Fruit fly (Drosophila melanogaster) whole organism, wandering third instar larva: Measurements from ENCODE around the gene Tep1.

ENCODE experiments used
- Abd-B ChIP-seq: fragments of >200 bp; optimal IDR thresholded peaks from 2 replicates; lab custom pipeline; 2017; ENCODE audit warnings: missing biosample characterization, missing genetic modification characterization
- GATAd ChIP-seq: sonication (Bioruptor generic); optimal IDR thresholded peaks from 2 replicates; lab custom pipeline; 2016; ENCODE audit warnings: missing biosample characterization, missing genetic modification characterization
- HLH106 ChIP-seq: fragments of 200-800 bp; optimal IDR thresholded peaks from 3 replicates; lab custom pipeline; 2019; ENCODE audit warnings: missing biosample characterization, mild to moderate bottlenecking, missing genetic modification characterization, moderate library complexity
- Hr78 ChIP-seq: fragments of >200 bp; optimal IDR thresholded peaks from 2 replicates; lab custom pipeline; 2017; ENCODE audit warnings: missing biosample characterization, missing genetic modification characterization
- Hr83 ChIP-seq: fragments of 200-300 bp; sonication (Bioruptor generic); optimal IDR thresholded peaks from 2 replicates; lab custom pipeline; 2016; ENCODE audit warnings: missing biosample characterization, mild to moderate bottlenecking, missing genetic modification characterization, moderate library complexity; ENCODE audit not compliant: poor library complexity, severe bottlenecking
- Jra ChIP-seq: sonication (Bioruptor generic); optimal IDR thresholded peaks from 2 replicates; lab custom pipeline; 2016; ENCODE audit warnings: missing biosample characterization, missing genetic modification characterization
- Mio ChIP-seq: sonication (Bioruptor generic); optimal IDR thresholded peaks from 2 replicates; lab custom pipeline; 2016; ENCODE audit warnings: missing biosample characterization, missing genetic modification characterization
- Myc ChIP-seq: fragments of >200 bp; optimal IDR thresholded peaks from 2 replicates; lab custom pipeline; 2017
- N ChIP-seq: fragments of >200 bp; optimal IDR thresholded peaks from 2 replicates; lab custom pipeline; 2018; ENCODE audit warnings: missing biosample characterization, missing external identifiers, missing genetic modification characterization
- OdsH ChIP-seq: fragments of 200-800 bp; sonication (Bioruptor generic); optimal IDR thresholded peaks from 2 replicates; lab custom pipeline; 2016; ENCODE audit warnings: missing biosample characterization, mild to moderate bottlenecking, missing genetic modification characterization
- Rel ChIP-seq, 2 experiments: fragments of 200-800 bp; sonication (Bioruptor generic) in 1 of 2; optimal IDR thresholded peaks; 2 replicates in 1 of 2; 3 replicates in 1 of 2; lab custom pipeline; 2016 to 2019; ENCODE audit warnings: mild to moderate bottlenecking in 2 of 2, missing biosample characterization in 2 of 2, missing genetic modification characterization in 2 of 2, moderate library complexity in 1 of 2
- Sp1 ChIP-seq: fragments of 200-800 bp; sonication (Bioruptor generic); optimal IDR thresholded peaks from 3 replicates; lab custom pipeline; 2019; ENCODE audit warnings: missing biosample characterization, mild to moderate bottlenecking, missing genetic modification characterization, moderate library complexity
- br ChIP-seq: fragments of 200-800 bp; sonication (Bioruptor generic); optimal IDR thresholded peaks from 2 replicates; lab custom pipeline; 2016; ENCODE audit warnings: missing biosample characterization, missing genetic modification characterization
- brk ChIP-seq: fragments of 200-800 bp; sonication (Bioruptor generic); optimal IDR thresholded peaks from 2 replicates; lab custom pipeline; 2016; ENCODE audit warnings: missing biosample characterization, mild to moderate bottlenecking, missing genetic modification characterization
- dl ChIP-seq, 2 experiments: fragments of 175-275, 200-275 bp in 1 of 2; fragments of 200-275 bp in 1 of 2; sonication (Bioruptor generic); optimal IDR thresholded peaks; lab custom pipeline; 2018; ENCODE audit warnings: mild to moderate bottlenecking in 2 of 2, missing biosample characterization in 2 of 2, missing genetic modification characterization in 2 of 2, moderate library complexity in 2 of 2; ENCODE audit not compliant: partially characterized antibody in 2 of 2, insufficient read depth in 1 of 2
- dmrt93B ChIP-seq: fragments of 200-800 bp; sonication (Bioruptor generic); optimal IDR thresholded peaks from 2 replicates; lab custom pipeline; 2018; ENCODE audit warnings: missing biosample characterization, mild to moderate bottlenecking, missing genetic modification characterization
- dsf ChIP-seq: sonication (Bioruptor generic); optimal IDR thresholded peaks from 2 replicates; lab custom pipeline; 2016; ENCODE audit warnings: missing biosample characterization, missing genetic modification characterization, borderline replicate concordance
- psq ChIP-seq: fragments of 200-800 bp; sonication (Bioruptor generic); optimal IDR thresholded peaks from 3 replicates; lab custom pipeline; 2017; ENCODE audit warnings: missing biosample characterization, mild to moderate bottlenecking, missing genetic modification characterization, moderate library complexity
- sv ChIP-seq: fragments of 200-800 bp; sonication (Bioruptor generic); optimal IDR thresholded peaks from 3 replicates; lab custom pipeline; 2016; ENCODE audit warnings: missing biosample characterization, missing genetic modification characterization
- tai ChIP-seq: sonication (Bioruptor generic); optimal IDR thresholded peaks from 2 replicates; lab custom pipeline; 2016; ENCODE audit warnings: missing biosample characterization, missing genetic modification characterization
- usp ChIP-seq: fragments of >200 bp; optimal IDR thresholded peaks from 2 replicates; lab custom pipeline; 2017; ENCODE audit warnings: missing biosample characterization, missing genetic modification characterization

The Tep1 gene

DNA sequence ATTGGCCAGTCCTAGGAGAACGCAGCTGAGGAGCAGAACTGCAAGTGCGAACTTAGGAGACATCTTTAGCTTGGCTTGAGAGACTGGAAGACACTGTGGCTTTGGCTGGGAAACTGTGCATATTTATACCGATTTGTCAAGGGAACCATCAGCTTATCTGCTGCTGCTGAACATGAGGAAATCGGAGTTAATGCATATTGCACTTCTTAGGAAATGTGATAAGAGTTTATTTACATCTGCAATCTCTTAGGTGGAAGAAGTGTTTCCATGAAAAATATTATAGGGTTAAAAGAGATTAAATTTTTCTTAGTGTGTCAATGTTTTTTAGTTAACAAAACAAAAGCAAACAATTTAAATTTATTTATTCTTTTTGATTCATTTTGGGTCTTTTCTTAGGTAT, 28.2 kb downstream of the Tep1 start, which contains the start of gene CG42792:
Gene CG42792, minus strand, starts transcription at position 101 of the 400 bp plus-strand sequence.
- TF ChIP-seq dmrt93B (GFP tag; lab: Kevin White, UChicago) (no peak), GATAd (GFP tag; lab: Kevin White, UChicago) (no peak), dl (GFP tag; optimal IDR thresholded peaks at IDR 0.05; lab: Kevin White, UChicago; ENCODE audit: insufficient read depth in 1 of 2, partially characterized antibody in 2 of 2) (no peak), dsf (no peak), brk (GFP tag; lab: Kevin White, UChicago) (no peak), Hr78 (GFP tag; lab: Kevin White, UChicago) (no peak), N (GFP tag; lab: Kevin White, UChicago) (no peak), Myc (lab: Kevin White, UChicago) (no peak), Hr83 (GFP tag; lab: Kevin White, UChicago) (no peak)

DNA sequence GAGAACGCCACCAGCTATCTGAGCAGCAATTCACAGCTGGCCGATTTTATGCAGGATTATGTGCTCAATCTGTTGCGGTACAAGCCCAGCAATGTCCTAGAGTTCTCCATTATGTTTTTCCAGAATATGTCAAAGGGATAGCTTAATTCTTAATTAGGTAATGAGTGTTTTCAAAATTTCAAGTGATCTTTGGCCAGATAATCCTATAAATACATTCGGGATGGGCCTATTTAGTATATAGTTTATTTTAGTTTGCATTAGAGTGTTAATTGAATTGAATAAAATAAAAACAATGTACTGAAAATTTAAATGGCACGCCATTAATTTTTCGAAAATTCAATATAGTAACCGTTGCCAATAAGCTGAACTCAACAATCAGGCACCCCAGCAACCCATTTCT, 39.8 kb downstream of the Tep1 start, which contains the start of gene Tektin-A:
Gene Tektin-A, plus strand, starts transcription at position 301 of the 400 bp plus-strand sequence.
- no peak for TF ChIP-seq Hr83 (GFP tag; lab: Kevin White, UChicago)
- no peak for TF ChIP-seq Hr78 (GFP tag; lab: Kevin White, UChicago)
- no peak for TF ChIP-seq OdsH (GFP tag; lab: Kevin White, UChicago)
- TF ChIP-seq, all 38 proteins: peak for 0

DNA sequence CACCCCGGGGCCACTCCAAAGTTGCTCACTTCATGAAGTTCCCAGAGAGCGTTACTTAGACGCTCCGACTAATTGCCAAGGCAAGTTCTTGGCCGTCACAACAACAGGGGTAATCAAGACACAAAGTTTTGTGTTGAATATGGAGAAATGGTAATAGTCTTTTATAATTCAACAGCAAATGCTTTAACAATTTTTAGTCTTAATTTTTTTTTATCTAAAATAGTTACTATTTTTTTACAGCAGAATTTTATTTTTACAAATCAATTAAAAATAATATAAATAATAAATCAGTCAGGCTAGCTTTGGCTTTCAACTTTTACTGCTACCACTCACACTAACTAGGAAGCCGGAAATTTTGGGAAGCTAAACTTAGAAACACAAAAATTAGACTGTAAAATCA, 41.3 kb downstream of the Tep1 start, which contains the start of gene CG13243:
Gene CG13243, plus strand, starts transcription at position 301 of the 400 bp plus-strand sequence.
- TF ChIP-seq Hr83 (GFP tag; lab: Kevin White, UChicago): no peak
- no peak for TF ChIP-seq Jra (GFP tag; lab: Kevin White, UChicago)
- TF ChIP-seq psq (GFP tag; lab: Kevin White, UChicago): no peak
- TF ChIP-seq tai (GFP tag; lab: Kevin White, UChicago): no peak
- no peak for TF ChIP-seq br
- TF ChIP-seq sv (GFP tag; lab: Kevin White, UChicago): no peak
- no peak for TF ChIP-seq HLH106

DNA sequence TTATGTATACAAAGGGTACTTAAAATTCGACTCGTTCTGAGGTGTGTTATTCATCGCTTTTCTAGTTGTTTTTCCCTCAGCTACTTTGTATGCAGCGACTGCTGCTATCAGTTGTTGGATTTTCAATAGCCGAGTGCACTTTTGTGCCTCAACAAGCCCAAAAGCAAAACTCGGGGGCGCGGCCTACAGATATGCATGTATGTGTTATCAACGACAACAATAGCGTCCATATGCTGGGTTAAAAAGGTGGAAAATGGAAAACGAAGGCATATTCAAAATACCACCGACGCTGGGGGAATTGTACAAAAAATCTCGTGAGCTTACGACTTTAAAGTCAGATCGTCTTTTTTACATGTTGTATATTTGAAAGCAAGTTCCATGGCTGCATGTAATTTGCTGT, 47.0 kb downstream of the Tep1 start:
- TF ChIP-seq OdsH (GFP tag; lab: Kevin White, UChicago) (no peak), GATAd (GFP tag; lab: Kevin White, UChicago) (no peak), Abd-B (GFP tag; lab: Kevin White, UChicago) (no peak), N (GFP tag; lab: Kevin White, UChicago) (no peak), Mio (GFP tag; lab: Kevin White, UChicago) (no peak), dsf (no peak), usp (no peak), Sp1 (GFP tag; lab: Kevin White, UChicago) (no peak), Rel (GFP tag; optimal IDR thresholded peaks at IDR 0.05; lab: Kevin White, UChicago) (no peak), Rel (tag; optimal IDR thresholded peaks at IDR 0.05; lab: Kevin White, UChicago) (no peak), HLH106 (no peak)
